Worm (Caenorhabditis elegans) whole organism, mixed stage, embryonic: ENCODE results near the gene scl-9.

Experiments used
- blmp-1 ChIP-seq: fragments of 150-350 bp; optimal IDR thresholded peaks from 2 replicates; lab custom pipeline; 2014; ENCODE audit warnings: missing biosample characterization, missing genetic modification characterization
- elt-3 ChIP-seq: fragments of 150-350 bp; optimal IDR thresholded peaks from 2 replicates; lab custom pipeline; 2014; ENCODE audit warnings: missing biosample characterization, missing genetic modification characterization
- flh-1 ChIP-seq: fragments of 200-800 bp; sonication (Bioruptor generic); optimal IDR thresholded peaks from 2 replicates; lab custom pipeline; 2018; ENCODE audit warnings: mild to moderate bottlenecking, missing genetic modification characterization, moderate library complexity, missing compliant biosample characterization
- hlh-1 ChIP-seq: fragments of 150-350 bp; optimal IDR thresholded peaks from 2 replicates; lab custom pipeline; 2014; ENCODE audit warnings: missing biosample characterization, missing genetic modification reagents, missing genetic modification characterization
- lin-13 ChIP-seq: fragments of 150-350 bp; optimal IDR thresholded peaks from 2 replicates; lab custom pipeline; 2014; ENCODE audit warnings: missing biosample characterization, missing genetic modification characterization
- lsy-2 ChIP-seq: fragments of 150-350 bp; optimal IDR thresholded peaks from 2 replicates; lab custom pipeline; 2014; ENCODE audit warnings: missing biosample characterization, missing genetic modification characterization
- mab-5 ChIP-seq: fragments of 150-350 bp; optimal IDR thresholded peaks from 2 replicates; lab custom pipeline; 2014; ENCODE audit warnings: missing biosample characterization, missing genetic modification characterization
- nhr-12 ChIP-seq: fragments of 150-350 bp; optimal IDR thresholded peaks from 2 replicates; lab custom pipeline; 2014; ENCODE audit warnings: missing biosample characterization, missing genetic modification characterization
- nhr-237 ChIP-seq: fragments of 150-350 bp; optimal IDR thresholded peaks from 2 replicates; lab custom pipeline; 2014; ENCODE audit warnings: missing biosample characterization, missing genetic modification characterization
- pha-4 ChIP-seq: fragments of 150-350 bp; optimal IDR thresholded peaks from 2 replicates; lab custom pipeline; 2018; ENCODE audit warnings: missing biosample characterization, missing genetic modification reagents, missing genetic modification characterization
- unc-39 ChIP-seq: fragments of 150-350 bp; optimal IDR thresholded peaks from 2 replicates; lab custom pipeline; 2014; ENCODE audit warnings: missing biosample characterization, missing genetic modification characterization
- unc-62 ChIP-seq: fragments of 150-350 bp; optimal IDR thresholded peaks from 2 replicates; lab custom pipeline; 2014; ENCODE audit warnings: missing biosample characterization, missing genetic modification reagents, missing genetic modification characterization
- zip-8 ChIP-seq: fragments of 150-350 bp; optimal IDR thresholded peaks from 2 replicates; lab custom pipeline; 2014; ENCODE audit warnings: missing biosample characterization, missing genetic modification characterization
- ztf-11 ChIP-seq: fragments of 150-350 bp; optimal IDR thresholded peaks from 2 replicates; lab custom pipeline; 2014; ENCODE audit warnings: missing biosample characterization, missing genetic modification characterization

DNA sequence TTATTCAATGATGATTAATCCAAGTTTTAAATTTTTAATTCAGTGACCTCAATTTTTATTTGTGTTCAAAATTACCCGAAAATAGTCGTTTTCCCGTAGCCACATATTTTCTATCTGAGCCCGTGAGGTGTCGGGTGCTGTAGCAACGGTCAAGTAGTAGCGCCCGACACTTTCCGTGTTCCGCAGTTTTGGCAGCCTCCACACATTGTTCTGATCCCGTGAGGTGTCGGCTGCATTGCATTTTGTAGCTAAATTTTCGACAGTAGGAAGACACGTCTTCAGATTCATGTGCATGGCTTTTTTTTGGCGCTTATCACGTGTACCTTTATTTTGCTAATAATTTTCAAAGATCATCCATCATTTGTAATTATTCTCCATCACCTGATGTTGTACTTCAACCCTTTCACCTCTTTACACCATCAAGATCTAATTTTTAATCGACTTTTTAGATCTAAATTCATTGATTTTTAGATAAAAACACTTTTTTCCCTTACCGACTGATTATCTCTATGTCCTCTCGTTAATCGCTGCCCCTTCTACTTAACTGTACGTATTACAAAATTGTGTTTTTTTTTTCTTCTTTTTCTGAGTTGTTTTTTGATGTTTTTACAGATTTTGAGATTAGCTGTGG, 33.1 kb upstream of the scl-9 start:
- TF ChIP-seq pha-4 (tag; lab: Kevin White, UChicago) (no peak), unc-62 (no peak), unc-39 (no peak), elt-3 (no peak), lin-13 (no peak), nhr-12 (tag; lab: Kevin White, UChicago) (no peak), flh-1 (GFP tag; lab: Kevin White, UChicago) (no peak), ztf-11 (no peak), blmp-1 (tag; lab: Kevin White, UChicago) (no peak), nhr-237 (tag; lab: Kevin White, UChicago) (no peak), lsy-2 (tag; lab: Kevin White, UChicago) (no peak), hlh-1 (tag; lab: Kevin White, UChicago) (no peak), zip-8 (tag; lab: Kevin White, UChicago) (no peak), mab-5 (tag; lab: Kevin White, UChicago) (no peak)
